Fruit fly (Drosophila melanogaster): Measurements from ENCODE around the gene CG6833.
A peak's percentile ranks its signal among the peaks of the same experiment; 100 is the strongest.

- TF ChIP-seq so (GFP tag; IDR thresholded peaks at IDR 0.05) = no peak
- peak; percentile 100 for TF ChIP-seq psq (GFP tag; optimal IDR thresholded peaks at IDR 0.05)
- TF ChIP-seq ranshi (GFP tag; IDR thresholded peaks at IDR 0.05) = no peak
- TF ChIP-seq vnd (GFP tag; IDR thresholded peaks at IDR 0.05; ENCODE audit: partially characterized antibody) = no peak
- TF ChIP-seq CG8765 (GFP tag; IDR thresholded peaks at IDR 0.05) = no peak
Observed at dm6 chr3L:14002524-14003135, 48.4 kb upstream of the CG6833 start.

Data from whole organism, embryonic.